Worm (Caenorhabditis elegans) whole organism, young adult: ENCODE data around the gene T03F6.6.
A peak's percentile ranks its signal among the peaks of the same experiment; 100 is the strongest.

Experiments
- B0019.2 ChIP-seq: fragments of 200-800 bp; sonication (Bioruptor generic); conservative IDR thresholded peaks from 2 replicates; pipeline ENCODE4 v1.3.6; 2022; ENCODE audit warnings: missing genetic modification reagents, missing genetic modification characterization, missing compliant biosample characterization
- B0035.1 ChIP-seq: sonication (generic microtip); optimal IDR thresholded peaks from 2 replicates; lab custom pipeline; 2016; ENCODE audit warnings: missing genetic modification characterization, mild to moderate bottlenecking, missing compliant biosample characterization, missing genotype, missing genetic modification reagents
- C06A6.2 ChIP-seq: fragments of 200-800 bp; sonication (Bioruptor generic); conservative IDR thresholded peaks from 2 replicates; pipeline ENCODE4 v1.3.6; 2022; ENCODE audit warnings: missing genetic modification characterization, missing compliant biosample characterization
- C17E4.6 ChIP-seq: fragments of 200-800 bp; sonication (Bioruptor generic); IDR thresholded peaks from 2 replicates; pipeline ENCODE4 v1.3.6; 2022; ENCODE audit warnings: missing genetic modification reagents, missing genetic modification characterization, missing compliant biosample characterization
- F33H1.4 ChIP-seq: fragments of 200-800 bp; sonication (Bioruptor generic); IDR thresholded peaks from 2 replicates; pipeline ENCODE4 v1.3.6; 2022; ENCODE audit warnings: missing genetic modification reagents, missing genetic modification characterization, missing compliant biosample characterization
- F37B4.10 ChIP-seq: fragments of 200-800 bp; sonication (Bioruptor generic); IDR thresholded peaks from 2 replicates; pipeline ENCODE4 v1.3.6; 2022; ENCODE audit warnings: missing genetic modification characterization, missing compliant biosample characterization
- F39B2.1 ChIP-seq: fragments of 200-800 bp; sonication (Bioruptor generic); IDR thresholded peaks from 2 replicates; pipeline ENCODE4 v1.3.6; 2022; ENCODE audit warnings: missing genetic modification reagents, missing genetic modification characterization, missing compliant biosample characterization
- F55B11.4 ChIP-seq: sonication (generic microtip); optimal IDR thresholded peaks from 2 replicates; lab custom pipeline; 2016; ENCODE audit warnings: missing compliant biosample characterization, missing genetic modification characterization, borderline replicate concordance; ENCODE audit not compliant: insufficient read depth
- F57A8.1 ChIP-seq: fragments of 200-800 bp; sonication (Bioruptor generic); optimal IDR thresholded peaks from 2 replicates; lab custom pipeline; 2018; ENCODE audit warnings: mild to moderate bottlenecking, missing genetic modification characterization, moderate library complexity, missing compliant biosample characterization
- F57C9.4 ChIP-seq: sonication (generic microtip); optimal IDR thresholded peaks from 2 replicates; lab custom pipeline; 2017; ENCODE audit warnings: mild to moderate bottlenecking, missing genetic modification characterization, missing compliant biosample characterization
- T26A5.8 ChIP-seq: sonication (generic microtip); optimal IDR thresholded peaks from 2 replicates; lab custom pipeline; 2016; ENCODE audit warnings: missing genetic modification characterization, missing compliant biosample characterization
- Y79H2A.3 ChIP-seq: fragments of 200-800 bp; sonication (Bioruptor generic); conservative IDR thresholded peaks from 2 replicates; pipeline ENCODE4 v1.3.6; 2022; ENCODE audit warnings: missing genetic modification reagents, missing genetic modification characterization, missing compliant biosample characterization
- atf-7 ChIP-seq: sonication (generic microtip); optimal IDR thresholded peaks from 2 replicates; lab custom pipeline; 2017; ENCODE audit warnings: mild to moderate bottlenecking, missing genetic modification characterization, missing compliant biosample characterization
- athp-1 ChIP-seq: sonication (generic microtip); optimal IDR thresholded peaks from 2 replicates; lab custom pipeline; 2017; ENCODE audit warnings: mild to moderate bottlenecking, missing genetic modification characterization, missing compliant biosample characterization
- attf-3 ChIP-seq: fragments of 200-800 bp; sonication (Bioruptor generic); conservative IDR thresholded peaks from 2 replicates; pipeline ENCODE4 v1.3.6; 2022; ENCODE audit warnings: missing genetic modification reagents, missing genetic modification characterization, missing compliant biosample characterization
- bed-1 ChIP-seq: fragments of 200-800 bp; sonication (Bioruptor generic); IDR thresholded peaks from 2 replicates; pipeline ENCODE4 v1.3.6; 2022; ENCODE audit warnings: missing genetic modification reagents, missing genetic modification characterization, missing compliant biosample characterization
- cebp-2 ChIP-seq: fragments of 200-800 bp; sonication (Bioruptor generic); IDR thresholded peaks from 2 replicates; pipeline ENCODE4 v1.3.6; 2022; ENCODE audit warnings: missing genetic modification characterization, missing compliant biosample characterization
- ceh-40 ChIP-seq: fragments of 200-800 bp; sonication (Bioruptor generic); IDR thresholded peaks from 2 replicates; pipeline ENCODE4 v1.3.6; 2022; ENCODE audit warnings: missing genetic modification characterization, missing compliant biosample characterization
- dpl-1 ChIP-seq: fragments of 150-350 bp; optimal IDR thresholded peaks from 2 replicates; lab custom pipeline; 2014; ENCODE audit warnings: missing biosample characterization, missing genetic modification reagents, missing genetic modification characterization
- efl-1 ChIP-seq: fragments of 150-350 bp; optimal IDR thresholded peaks from 2 replicates; lab custom pipeline; 2014; ENCODE audit warnings: missing biosample characterization, missing genetic modification reagents, missing genetic modification characterization
- egl-44 ChIP-seq: fragments of 200-800 bp; sonication (Bioruptor generic); IDR thresholded peaks from 2 replicates; pipeline ENCODE4 v1.3.6; 2022; ENCODE audit warnings: missing genetic modification reagents, missing genetic modification characterization, missing compliant biosample characterization
- egrh-3 ChIP-seq: fragments of 200-800 bp; sonication (Bioruptor generic); IDR thresholded peaks from 2 replicates; pipeline ENCODE4 v1.3.6; 2022; ENCODE audit warnings: missing genetic modification reagents, missing genetic modification characterization, missing compliant biosample characterization
- gei-17 ChIP-seq: fragments of 200-800 bp; sonication (Bioruptor generic); optimal IDR thresholded peaks from 2 replicates; lab custom pipeline; 2018; ENCODE audit warnings: mild to moderate bottlenecking, missing genetic modification characterization, missing compliant biosample characterization
- him-1 ChIP-seq: sonication (generic microtip); optimal IDR thresholded peaks from 2 replicates; lab custom pipeline; 2016; ENCODE audit warnings: missing genotype, missing genetic modification reagents, missing genetic modification characterization, missing compliant biosample characterization
- hlh-12 ChIP-seq: sonication (generic microtip); optimal IDR thresholded peaks from 2 replicates; lab custom pipeline; 2016; ENCODE audit warnings: missing genetic modification characterization, missing compliant biosample characterization
- hmg-1.2 ChIP-seq: fragments of 200-800 bp; sonication (Bioruptor generic); IDR thresholded peaks from 2 replicates; pipeline ENCODE4 v1.3.6; 2022; ENCODE audit warnings: missing genetic modification reagents, missing genetic modification characterization, missing compliant biosample characterization
- lin-35 ChIP-seq, 3 experiments: fragments of 150-350 bp in 2 of 3; sonication (generic microtip) in 1 of 3; optimal IDR thresholded peaks; 2 replicates each; lab custom pipeline; 2014 to 2018; ENCODE audit warnings: missing biosample characterization in 3 of 3, missing genetic modification characterization in 3 of 3, missing genetic modification reagents in 3 of 3
- lir-1 ChIP-seq: fragments of 200-800 bp; sonication (Bioruptor generic); conservative IDR thresholded peaks from 2 replicates; pipeline ENCODE4 v1.3.6; 2022; ENCODE audit warnings: missing genetic modification reagents, missing genetic modification characterization, missing compliant biosample characterization
- lsl-1 ChIP-seq: fragments of 200-800 bp; sonication (Bioruptor generic); optimal IDR thresholded peaks from 2 replicates; lab custom pipeline; 2018; ENCODE audit warnings: mild to moderate bottlenecking, missing genetic modification characterization, moderate library complexity, missing compliant biosample characterization
- madf-6 ChIP-seq: fragments of 200-800 bp; sonication (Bioruptor generic); IDR thresholded peaks from 2 replicates; pipeline ENCODE4 v1.3.6; 2022; ENCODE audit warnings: missing genetic modification reagents, missing genetic modification characterization, missing compliant biosample characterization
- mel-28 ChIP-seq: sonication (generic microtip); optimal IDR thresholded peaks from 2 replicates; lab custom pipeline; 2016; ENCODE audit warnings: borderline replicate concordance, mild to moderate bottlenecking, missing genetic modification characterization, missing compliant biosample characterization
- mes-4 ChIP-seq: sonication (generic microtip); optimal IDR thresholded peaks from 2 replicates; lab custom pipeline; 2016; ENCODE audit warnings: missing genotype, missing genetic modification characterization, missing compliant biosample characterization
- mxl-1 ChIP-seq: sonication (generic microtip); optimal IDR thresholded peaks from 2 replicates; lab custom pipeline; 2016; ENCODE audit warnings: missing genetic modification characterization, missing compliant biosample characterization
- nfya-2 ChIP-seq: fragments of 200-800 bp; sonication (Bioruptor generic); IDR thresholded peaks from 2 replicates; pipeline ENCODE4 v1.3.6; 2022; ENCODE audit warnings: missing genetic modification reagents, missing genetic modification characterization, missing compliant biosample characterization
- nhr-120 ChIP-seq: fragments of 200-800 bp; sonication (Bioruptor generic); IDR thresholded peaks from 2 replicates; pipeline ENCODE4 v1.3.6; 2022; ENCODE audit warnings: missing genetic modification characterization, missing compliant biosample characterization
- nhr-80 ChIP-seq: sonication (generic microtip); optimal IDR thresholded peaks from 2 replicates; lab custom pipeline; 2016; ENCODE audit warnings: missing genetic modification characterization, missing compliant biosample characterization
- nhr-90 ChIP-seq: sonication (generic microtip); optimal IDR thresholded peaks from 2 replicates; lab custom pipeline; 2016; ENCODE audit warnings: missing genotype, mild to moderate bottlenecking, missing genetic modification characterization, missing compliant biosample characterization
- pbrm-1 ChIP-seq: fragments of 200-800 bp; sonication (Bioruptor generic); IDR thresholded peaks from 2 replicates; pipeline ENCODE4 v1.3.6; 2022; ENCODE audit warnings: missing genetic modification reagents, missing genetic modification characterization, missing compliant biosample characterization
- pha-4 ChIP-seq: fragments of 150-350 bp; sonication (generic microtip); optimal IDR thresholded peaks from 2 replicates; lab custom pipeline; 2014; ENCODE audit warnings: missing biosample characterization, missing genetic modification reagents, missing genetic modification characterization
- sea-2 ChIP-seq: fragments of 200-800 bp; sonication (Bioruptor generic); IDR thresholded peaks from 2 replicates; pipeline ENCODE4 v1.3.6; 2022; ENCODE audit warnings: missing genetic modification characterization, missing compliant biosample characterization
- tbx-9 ChIP-seq: sonication (generic microtip); optimal IDR thresholded peaks from 2 replicates; lab custom pipeline; 2016; ENCODE audit warnings: borderline replicate concordance, missing genetic modification characterization, inconsistent platforms, missing compliant biosample characterization
- zfh-2 ChIP-seq: fragments of 200-800 bp; sonication (Bioruptor generic); conservative IDR thresholded peaks from 2 replicates; pipeline ENCODE4 v1.3.6; 2022; ENCODE audit warnings: missing genetic modification reagents, missing genetic modification characterization, missing compliant biosample characterization
- ztf-18 ChIP-seq: sonication (generic microtip); optimal IDR thresholded peaks from 2 replicates; lab custom pipeline; 2016; ENCODE audit warnings: missing genotype, mild to moderate bottlenecking, missing genetic modification characterization, missing compliant biosample characterization
- ztf-22 ChIP-seq: fragments of 200-800 bp; sonication (Bioruptor generic); optimal IDR thresholded peaks from 2 replicates; lab custom pipeline; 2018; ENCODE audit warnings: mild to moderate bottlenecking, missing genetic modification characterization, moderate library complexity, missing compliant biosample characterization
- ztf-3 ChIP-seq: fragments of 200-800 bp; sonication (Bioruptor generic); optimal IDR thresholded peaks from 2 replicates; lab custom pipeline; 2018; ENCODE audit warnings: mild to moderate bottlenecking, missing genetic modification characterization, missing compliant biosample characterization
- ztf-6 ChIP-seq: fragments of 200-800 bp; sonication (Bioruptor generic); IDR thresholded peaks from 2 replicates; pipeline ENCODE4 v1.3.6; 2022; ENCODE audit warnings: missing genetic modification reagents, missing genetic modification characterization, missing compliant biosample characterization

The T03F6.6 gene

ce11 chrIII:13393647-13394046 is 13.6 kb upstream of the T03F6.6 start, which contains the start of gene qdpr-1:
Gene qdpr-1, plus strand, starts transcription at chrIII:13393910.
- TF ChIP-seq mel-28 (tag; lab: Kevin White, UChicago) (no peak), bed-1 (no peak), nhr-90 (tag; lab: Kevin White, UChicago) (no peak), zfh-2 (GFP tag; lab: Robert Waterston, UW) (no peak), egrh-3 (no peak), nhr-120 (GFP tag; lab: Robert Waterston, UW) (no peak), F39B2.1 (GFP tag; lab: Robert Waterston, UW) (no peak), C06A6.2 (GFP tag; lab: Robert Waterston, UW) (no peak), lir-1 (GFP tag; lab: Robert Waterston, UW) (no peak), cebp-2 (GFP tag; lab: Robert Waterston, UW) (no peak), nfya-2 (GFP tag; lab: Robert Waterston, UW) (no peak), hlh-12 (no peak), gei-17 (GFP tag; lab: Kevin White, UChicago) (no peak), F57A8.1 (no peak), athp-1 (tag; lab: Kevin White, UChicago) (no peak), C17E4.6 (GFP tag; lab: Robert Waterston, UW) (no peak), atf-7 (tag; lab: Kevin White, UChicago) (no peak), mxl-1 (tag; lab: Kevin White, UChicago) (no peak), pbrm-1 (GFP tag; lab: Robert Waterston, UW) (no peak), nhr-80 (tag; lab: Kevin White, UChicago) (no peak)
- TF ChIP-seq, all 124 proteins: peak for 0

ce11 chrIII:13393239-13393638 is 13.1 kb upstream of the T03F6.6 start, which contains the start of gene dnj-17:
Gene dnj-17, minus strand, starts transcription at chrIII:13393339.
- TF ChIP-seq hmg-1.2 (GFP tag; lab: Robert Waterston, UW) (peak; percentile 72), T26A5.8 (no peak), F55B11.4 (tag; lab: Kevin White, UChicago) (no peak)
- TF ChIP-seq, all 124 proteins: peak for 1

ce11 chrIII:13390789-13391188 is 10.7 kb upstream of the T03F6.6 start:
- TF ChIP-seq pha-4 = no peak
- no peak for TF ChIP-seq attf-3 (GFP tag; lab: Robert Waterston, UW)
- no peak for TF ChIP-seq F55B11.4 (tag; lab: Kevin White, UChicago)
- no peak for TF ChIP-seq mel-28 (tag; lab: Kevin White, UChicago)
- no peak for TF ChIP-seq egl-44 (GFP tag; lab: Robert Waterston, UW)
- no peak for TF ChIP-seq tbx-9
- TF ChIP-seq hlh-12 = no peak
- no peak for TF ChIP-seq dpl-1
- no peak for TF ChIP-seq F57C9.4 (tag; lab: Kevin White, UChicago)
- no peak for TF ChIP-seq F37B4.10 (GFP tag; lab: Robert Waterston, UW)
- no peak for TF ChIP-seq mes-4
- no peak for TF ChIP-seq lin-35 (GFP tag; optimal IDR thresholded peaks at IDR 0.05; lab: Kevin White, UChicago)
- TF ChIP-seq ztf-18 (tag; lab: Kevin White, UChicago) = no peak

- TF ChIP-seq ceh-40 (GFP tag; lab: Robert Waterston, UW) (no peak), madf-6 (GFP tag; lab: Robert Waterston, UW) (0 out of 2 replicates have a peak, but pooled peaks have one; percentile 47), ztf-6 (GFP tag; lab: Robert Waterston, UW) (no peak), Y79H2A.3 (GFP tag; lab: Robert Waterston, UW) (no peak), lsl-1 (GFP tag; lab: Kevin White, UChicago) (peak; percentile 67), B0035.1 (no peak), F37B4.10 (GFP tag; lab: Robert Waterston, UW) (no peak), ztf-3 (no peak), F33H1.4 (GFP tag; lab: Robert Waterston, UW) (peak; percentile 66), B0019.2 (GFP tag; lab: Robert Waterston, UW) (no peak), efl-1 (GFP tag; lab: Kevin White, UChicago) (peak; percentile 34), nhr-90 (tag; lab: Kevin White, UChicago) (no peak), him-1 (tag; lab: Kevin White, UChicago) (no peak), pbrm-1 (GFP tag; lab: Robert Waterston, UW) (no peak), sea-2 (GFP tag; lab: Robert Waterston, UW) (no peak), ztf-22 (GFP tag; lab: Kevin White, UChicago) (no peak)
Measured at ce11 chrIII:13389078-13389477, 9.0 kb upstream of the T03F6.6 start, which contains the start of gene T03F6.3. Gene T03F6.3, plus strand, starts transcription at chrIII:13389395.
